Worm (Caenorhabditis elegans) whole organism, L1 larva: ENCODE measurements around the gene R09E10.5.

Experiments
- C04F5.9 ChIP-seq: sonication (generic microtip); optimal IDR thresholded peaks from 2 replicates; lab custom pipeline; 2016; ENCODE audit warnings: missing genetic modification characterization, missing compliant biosample characterization
- alr-1 ChIP-seq: fragments of 200-800 bp; sonication (Bioruptor generic); optimal IDR thresholded peaks from 2 replicates; lab custom pipeline; 2018; ENCODE audit warnings: borderline replicate concordance, mild to moderate bottlenecking, missing genetic modification characterization, missing compliant biosample characterization
- aly-2 ChIP-seq: fragments of 150-350 bp; optimal IDR thresholded peaks from 2 replicates; lab custom pipeline; 2014; ENCODE audit warnings: missing biosample characterization, missing genetic modification characterization
- ama-1 ChIP-seq: fragments of 150-350 bp; optimal IDR thresholded peaks from 2 replicates; lab custom pipeline; 2014
- blmp-1 ChIP-seq: fragments of 150-350 bp; optimal IDR thresholded peaks from 2 replicates; lab custom pipeline; 2014; ENCODE audit warnings: missing biosample characterization, missing genetic modification characterization
- ceh-8 ChIP-seq: fragments of 200-800 bp; sonication (Bioruptor generic); optimal IDR thresholded peaks from 2 replicates; lab custom pipeline; 2018; ENCODE audit warnings: mild to moderate bottlenecking, missing genetic modification characterization, moderate library complexity, missing compliant biosample characterization
- ceh-82 ChIP-seq, 3 experiments: fragments of 150-350 bp in 1 of 3; sonication (generic microtip) in 2 of 3; optimal IDR thresholded peaks; 2 replicates each; lab custom pipeline; 2014 to 2017; ENCODE audit warnings: missing biosample characterization in 3 of 3, missing genetic modification characterization in 3 of 3
- ceh-90 ChIP-seq: sonication (generic microtip); optimal IDR thresholded peaks from 2 replicates; lab custom pipeline; 2016; ENCODE audit warnings: missing genetic modification characterization, missing compliant biosample characterization
- ces-1 ChIP-seq: fragments of 150-350 bp; optimal IDR thresholded peaks from 2 replicates; lab custom pipeline; 2014; ENCODE audit warnings: missing biosample characterization, missing genetic modification reagents, missing genetic modification characterization
- dsc-1 ChIP-seq: sonication (generic microtip); optimal IDR thresholded peaks from 2 replicates; lab custom pipeline; 2016; ENCODE audit warnings: mild to moderate bottlenecking, missing genetic modification characterization, missing compliant biosample characterization
- efl-1 ChIP-seq, 4 experiments: fragments of 150-350 bp; optimal IDR thresholded peaks in 3 of 4; peaks in 1 of 4; 1 replicate in 1 of 4; 2 replicates in 3 of 4; lab custom pipeline; 2014; ENCODE audit warnings: missing biosample characterization in 2 of 4, missing genetic modification characterization in 2 of 4, missing genetic modification reagents in 2 of 4
- egl-13 ChIP-seq: sonication (generic microtip); optimal IDR thresholded peaks from 2 replicates; lab custom pipeline; 2016; ENCODE audit warnings: missing genotype, missing genetic modification reagents, missing genetic modification characterization, missing compliant biosample characterization
- egl-27 ChIP-seq, 2 experiments: fragments of 150-350 bp in 1 of 2; sonication (generic microtip); optimal IDR thresholded peaks; 3 replicates each; lab custom pipeline; 2017 to 2018; ENCODE audit warnings: missing biosample characterization in 2 of 2, missing genetic modification characterization in 2 of 2, missing genetic modification reagents in 2 of 2
- elt-3 ChIP-seq, 6 experiments: fragments of 150-350 bp in 1 of 6; sonication (generic microtip); optimal IDR thresholded peaks; 2 replicates each; lab custom pipeline; 2017 to 2018; ENCODE audit warnings: missing biosample characterization in 6 of 6, missing genetic modification characterization in 6 of 6, inconsistent platforms in 1 of 6
- fkh-10 ChIP-seq: sonication (generic microtip); optimal IDR thresholded peaks from 2 replicates; lab custom pipeline; 2017; ENCODE audit warnings: missing biosample characterization, missing genetic modification reagents, missing genetic modification characterization
- fkh-8 ChIP-seq: sonication (generic microtip); optimal IDR thresholded peaks from 2 replicates; lab custom pipeline; 2016; ENCODE audit warnings: mild to moderate bottlenecking, missing genetic modification characterization, missing compliant biosample characterization
- fos-1 ChIP-seq: fragments of 150-350 bp; optimal IDR thresholded peaks from 2 replicates; lab custom pipeline; 2014; ENCODE audit warnings: missing biosample characterization, missing genetic modification characterization
- hlh-17 ChIP-seq: fragments of 200-800 bp; sonication (Bioruptor generic); optimal IDR thresholded peaks from 2 replicates; lab custom pipeline; 2018; ENCODE audit warnings: missing genetic modification characterization, mild to moderate bottlenecking, missing compliant biosample characterization, moderate library complexity, borderline replicate concordance
- hpl-2 ChIP-seq: fragments of 150-350 bp; optimal IDR thresholded peaks from 2 replicates; lab custom pipeline; 2014; ENCODE audit warnings: missing biosample characterization, missing genetic modification reagents, missing genetic modification characterization
- irx-1 ChIP-seq: sonication (generic microtip); optimal IDR thresholded peaks from 2 replicates; lab custom pipeline; 2016; ENCODE audit warnings: missing genetic modification characterization, missing compliant biosample characterization
- lin-14 ChIP-seq: fragments of 200-800 bp; sonication (Bioruptor generic); optimal IDR thresholded peaks from 2 replicates; lab custom pipeline; 2018; ENCODE audit warnings: mild to moderate bottlenecking, missing genetic modification characterization, moderate library complexity, missing compliant biosample characterization
- lin-35 ChIP-seq, 2 experiments: fragments of 150-350 bp; optimal IDR thresholded peaks; 2 replicates each; lab custom pipeline; 2014; ENCODE audit warnings: missing biosample characterization in 2 of 2, missing genetic modification characterization in 2 of 2, missing genetic modification reagents in 2 of 2
- lin-39 ChIP-seq: fragments of 150-350 bp; optimal IDR thresholded peaks from 2 replicates; lab custom pipeline; 2014; ENCODE audit warnings: missing biosample characterization, missing genetic modification reagents, missing genetic modification characterization
- lsy-2 ChIP-seq, 2 experiments: fragments of 150-350 bp; optimal IDR thresholded peaks; 2 replicates each; lab custom pipeline; 2014; ENCODE audit warnings: missing biosample characterization in 2 of 2, missing genetic modification characterization in 2 of 2
- mab-9 ChIP-seq: fragments of 200-800 bp; sonication (Bioruptor generic); IDR thresholded peaks from 2 replicates; pipeline ENCODE4 v1.3.6; 2022; ENCODE audit warnings: missing genetic modification reagents, missing genetic modification characterization, missing compliant biosample characterization
- mdl-1 ChIP-seq, 2 experiments: fragments of 150-350 bp; optimal IDR thresholded peaks; 2 replicates each; lab custom pipeline; 2014 to 2017; ENCODE audit warnings: missing biosample characterization in 2 of 2, missing genetic modification characterization in 2 of 2, inconsistent platforms in 1 of 2
- mep-1 ChIP-seq: fragments of 150-350 bp; optimal IDR thresholded peaks from 2 replicates; lab custom pipeline; 2014; ENCODE audit warnings: missing biosample characterization, missing genetic modification characterization
- nhr-11 ChIP-seq: fragments of 150-350 bp; optimal IDR thresholded peaks from 2 replicates; lab custom pipeline; 2014; ENCODE audit warnings: missing biosample characterization, missing genetic modification characterization
- nhr-20 ChIP-seq: sonication (generic microtip); optimal IDR thresholded peaks from 2 replicates; lab custom pipeline; 2016; ENCODE audit warnings: mild to moderate bottlenecking, missing genetic modification characterization, missing compliant biosample characterization
- nhr-237 ChIP-seq: fragments of 150-350 bp; optimal IDR thresholded peaks from 2 replicates; lab custom pipeline; 2014; ENCODE audit warnings: missing biosample characterization, missing genetic modification characterization
- nhr-47 ChIP-seq: sonication (generic microtip); optimal IDR thresholded peaks from 2 replicates; lab custom pipeline; 2016; ENCODE audit warnings: mild to moderate bottlenecking, missing genetic modification characterization, moderate library complexity, missing compliant biosample characterization
- nhr-71 ChIP-seq: sonication (generic microtip); optimal IDR thresholded peaks from 2 replicates; lab custom pipeline; 2016; ENCODE audit warnings: mild to moderate bottlenecking, missing genetic modification characterization, moderate library complexity, missing compliant biosample characterization
- nhr-76 ChIP-seq: sonication (generic microtip); optimal IDR thresholded peaks from 2 replicates; lab custom pipeline; 2017; ENCODE audit warnings: missing biosample characterization, missing genetic modification characterization
- nhr-77 ChIP-seq: fragments of 150-350 bp; optimal IDR thresholded peaks from 2 replicates; lab custom pipeline; 2014; ENCODE audit warnings: missing biosample characterization, missing genetic modification characterization
- nhr-84 ChIP-seq: sonication (generic microtip); optimal IDR thresholded peaks from 2 replicates; lab custom pipeline; 2017; ENCODE audit warnings: missing biosample characterization, missing genetic modification characterization
- nhr-90 ChIP-seq: sonication (generic microtip); optimal IDR thresholded peaks from 2 replicates; lab custom pipeline; 2016; ENCODE audit warnings: mild to moderate bottlenecking, missing genetic modification characterization, missing compliant biosample characterization; ENCODE audit not compliant: poor library complexity
- pag-3 ChIP-seq: sonication (generic microtip); optimal IDR thresholded peaks from 2 replicates; lab custom pipeline; 2017; ENCODE audit warnings: missing genetic modification characterization, mild to moderate bottlenecking, missing compliant biosample characterization, antibody characterized with exemption, borderline replicate concordance; ENCODE audit not compliant: insufficient read depth
- skn-1 ChIP-seq: fragments of 150-350 bp; optimal IDR thresholded peaks from 2 replicates; lab custom pipeline; 2014; ENCODE audit warnings: missing biosample characterization, missing genetic modification characterization
- snpc-4 ChIP-seq: fragments of 150-350 bp; optimal IDR thresholded peaks from 2 replicates; lab custom pipeline; 2014; ENCODE audit warnings: missing biosample characterization, missing genetic modification characterization
- snu-23 ChIP-seq: sonication (generic microtip); optimal IDR thresholded peaks from 2 replicates; lab custom pipeline; 2016; ENCODE audit warnings: missing genetic modification characterization, missing compliant biosample characterization
- sox-4 ChIP-seq: sonication (generic microtip); optimal IDR thresholded peaks from 2 replicates; lab custom pipeline; 2016; ENCODE audit warnings: missing genetic modification characterization, missing compliant biosample characterization
- sup-37 ChIP-seq: fragments of 200-800 bp; sonication (Bioruptor generic); optimal IDR thresholded peaks from 2 replicates; lab custom pipeline; 2018; ENCODE audit warnings: mild to moderate bottlenecking, missing genetic modification characterization, missing compliant biosample characterization
- swsn-7 ChIP-seq: sonication (generic microtip); optimal IDR thresholded peaks from 2 replicates; lab custom pipeline; 2016; ENCODE audit warnings: missing genetic modification characterization, missing compliant biosample characterization
- tbx-2 ChIP-seq: sonication (generic microtip); optimal IDR thresholded peaks from 2 replicates; lab custom pipeline; 2016; ENCODE audit warnings: missing genetic modification characterization, missing compliant biosample characterization
- tlp-1 ChIP-seq: fragments of 150-350 bp; optimal IDR thresholded peaks from 2 replicates; lab custom pipeline; 2014; ENCODE audit warnings: missing biosample characterization, missing genetic modification characterization
- unc-86 ChIP-seq: sonication (generic microtip); optimal IDR thresholded peaks from 2 replicates; lab custom pipeline; 2016; ENCODE audit warnings: missing genetic modification characterization, missing compliant biosample characterization
- unc-98 ChIP-seq: fragments of 200-800 bp; sonication (Bioruptor generic); IDR thresholded peaks from 2 replicates; pipeline ENCODE4 v1.3.6; 2022; ENCODE audit warnings: missing genetic modification characterization, missing compliant biosample characterization
- xbp-1 ChIP-seq: sonication (generic microtip); optimal IDR thresholded peaks from 2 replicates; lab custom pipeline; 2016; ENCODE audit warnings: missing genetic modification characterization, missing compliant biosample characterization
- zag-1 ChIP-seq: fragments of 150-350 bp; optimal IDR thresholded peaks from 2 replicates; lab custom pipeline; 2014; ENCODE audit warnings: missing biosample characterization, missing genetic modification characterization
- ztf-11 ChIP-seq, 2 experiments: sonication (generic microtip); optimal IDR thresholded peaks; 2 replicates each; lab custom pipeline; 2016 to 2017; ENCODE audit warnings: missing genetic modification characterization in 2 of 2, missing biosample characterization in 1 of 2, missing compliant biosample characterization in 1 of 2

Gene R09E10.5

DNA sequence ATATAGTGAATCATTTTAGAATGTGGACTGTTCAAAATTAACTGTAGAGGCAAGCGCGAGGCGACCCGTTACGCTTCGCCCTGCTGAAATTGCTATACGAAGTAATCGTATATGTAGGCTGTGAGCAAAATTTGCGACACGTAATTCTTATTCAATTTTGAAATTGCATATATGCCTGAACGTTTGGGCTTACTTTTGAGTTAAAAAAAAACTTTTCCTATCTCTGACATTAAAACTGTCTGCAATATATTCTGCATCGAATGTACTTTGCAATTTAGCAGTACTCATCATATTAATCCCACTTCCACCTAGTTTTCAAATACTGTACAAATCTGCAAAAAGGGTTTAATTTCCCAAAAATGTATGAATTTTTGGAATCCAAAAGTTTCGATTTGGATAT is 44.8 kb upstream of the R09E10.5 start:
- no peak for TF ChIP-seq unc-98 (GFP tag; lab: Robert Waterston, UW)
- TF ChIP-seq ceh-90, result no peak
- no peak for TF ChIP-seq tbx-2 (tag; lab: Kevin White, UChicago)
- no peak for TF ChIP-seq lsy-2 (tag; optimal IDR thresholded peaks at IDR 0.05; lab: Kevin White, UChicago)
- no peak for TF ChIP-seq blmp-1
- TF ChIP-seq nhr-47 (tag; lab: Kevin White, UChicago), result no peak
- no peak for TF ChIP-seq alr-1
- TF ChIP-seq dsc-1, result no peak
- TF ChIP-seq hpl-2 (GFP tag; lab: Kevin White, UChicago), result no peak
- TF ChIP-seq lin-39 (tag; lab: Kevin White, UChicago), result no peak
- TF ChIP-seq hlh-17 (GFP tag; lab: Kevin White, UChicago), result no peak
- TF ChIP-seq aly-2 (tag; lab: Kevin White, UChicago), result no peak
- TF ChIP-seq fkh-8, result no peak

- TF ChIP-seq mep-1 (peak; percentile 85), zag-1 (tag; lab: Kevin White, UChicago) (no peak), swsn-7 (peak; percentile 42), mab-9 (GFP tag; lab: Robert Waterston, UW) (no peak), nhr-11 (tag; lab: Kevin White, UChicago) (no peak), mdl-1 (tag; optimal IDR thresholded peaks at IDR 0.05; lab: Kevin White, UChicago) (peak in 1 of 2 experiments; percentile 39), fkh-10 (GFP tag; lab: Kevin White, UChicago) (no peak), nhr-20 (tag; lab: Kevin White, UChicago) (peak; percentile 66), tlp-1 (tag; lab: Kevin White, UChicago) (no peak), lin-14 (GFP tag; lab: Kevin White, UChicago) (peak; percentile 90), egl-13 (tag; lab: Kevin White, UChicago) (no peak), nhr-71 (tag; lab: Kevin White, UChicago) (peak; percentile 72), ama-1 (no peak), lin-35 (GFP tag; optimal IDR thresholded peaks at IDR 0.05; lab: Kevin White, UChicago) (peak; percentile 30 to 54), unc-98 (GFP tag; lab: Robert Waterston, UW) (no peak), snu-23 (GFP tag; lab: Kevin White, UChicago) (peak; percentile 73), ceh-82 (tag; optimal IDR thresholded peaks at IDR 0.05; lab: Kevin White, UChicago) (peak in 1 of 3 experiments; percentile 46), ceh-8 (GFP tag; lab: Kevin White, UChicago) (peak; percentile 18), tbx-2 (tag; lab: Kevin White, UChicago) (peak; percentile 40), ztf-11 (tag; optimal IDR thresholded peaks at IDR 0.05; lab: Kevin White, UChicago) (no peak), snpc-4 (tag; lab: Kevin White, UChicago) (peak; percentile 21), ceh-90 (no peak), C04F5.9 (tag; lab: Kevin White, UChicago) (no peak), xbp-1 (tag; lab: Kevin White, UChicago) (no peak), irx-1 (tag; lab: Kevin White, UChicago) (peak; percentile 48), nhr-76 (no peak), skn-1 (tag; lab: Kevin White, UChicago) (peak; percentile 54), sup-37 (GFP tag; lab: Kevin White, UChicago) (no peak), nhr-77 (tag; lab: Kevin White, UChicago) (peak; percentile 67), nhr-237 (tag; lab: Kevin White, UChicago) (no peak), unc-86 (tag; lab: Kevin White, UChicago) (no peak), nhr-47 (tag; lab: Kevin White, UChicago) (peak; percentile 34), ces-1 (GFP tag; lab: Kevin White, UChicago) (no peak), elt-3 (tag; optimal IDR thresholded peaks at IDR 0.05; lab: Kevin White, UChicago) (peak in 1 of 6 experiments; percentile 79), fkh-8 (no peak), sox-4 (tag; lab: Kevin White, UChicago) (no peak), nhr-90 (tag; lab: Kevin White, UChicago) (peak; percentile 15), egl-27 (tag; optimal IDR thresholded peaks at IDR 0.05; lab: Kevin White, UChicago) (no peak), efl-1 (optimal IDR thresholded peaks at IDR 0.05; lab: Kevin White, UChicago) (peak; percentile 43 to 49), efl-1 (GFP tag; optimal IDR thresholded peaks at IDR 0.05 in 1 of 2; lab: Kevin White, UChicago) (peak in 1 of 2 experiments; percentile 88), nhr-84 (tag; lab: Kevin White, UChicago) (no peak), lsy-2 (tag; optimal IDR thresholded peaks at IDR 0.05; lab: Kevin White, UChicago) (peak; percentile 12 to 75), blmp-1 (peak; percentile 93), pag-3 (tag; lab: Kevin White, UChicago) (no peak), fos-1 (tag; lab: Kevin White, UChicago) (peak; percentile 41)
Observed at ce11 chrIV:10345990-10346389, 43.9 kb upstream of the R09E10.5 start.
